Fruit fly (Drosophila melanogaster): ENCODE results near the gene Saf-B.

Saf-B gene

DNA sequence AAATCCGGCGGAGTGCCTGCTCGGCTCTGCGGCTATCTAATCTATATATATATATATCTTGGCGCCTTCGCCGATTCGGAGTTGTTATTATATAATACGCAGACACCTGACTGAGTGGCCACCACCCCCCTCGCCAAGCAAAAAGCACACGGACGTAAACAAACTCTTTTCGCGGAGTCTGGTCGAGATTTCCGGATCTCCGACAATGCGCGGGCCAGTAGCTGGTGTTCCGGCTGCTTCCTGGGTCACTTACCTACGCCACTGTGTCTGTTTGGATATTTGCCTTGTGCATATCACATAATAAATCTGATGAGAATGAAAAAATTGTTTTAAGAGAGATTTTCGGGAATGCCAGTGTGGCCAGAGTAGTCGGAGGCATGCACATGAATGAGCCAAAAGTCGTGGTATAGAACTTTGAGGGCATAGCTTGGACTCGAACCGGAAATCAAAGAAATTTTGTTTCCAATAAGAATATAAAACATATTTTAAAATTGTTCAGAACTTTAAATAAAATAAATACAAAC, 30.2 kb upstream of the Saf-B start, which contains the start of gene CG5805 (continued):
- TF ChIP-seq CG6683 (GFP tag; optimal IDR thresholded peaks at IDR 0.05) (peak; percentile 76), CG15073 (GFP tag; optimal IDR thresholded peaks at IDR 0.05) (no peak), CG3163 (GFP tag; optimal IDR thresholded peaks at IDR 0.05) (peak; percentile 85), pfk (GFP tag; optimal IDR thresholded peaks at IDR 0.05) (peak; percentile 50), CG2202 (tag; optimal IDR thresholded peaks at IDR 0.05) (peak; percentile 76), rib (GFP tag; IDR thresholded peaks at IDR 0.05) (0 out of 2 replicates have a peak, but pooled peaks have one; percentile 39), ac (GFP tag; optimal IDR thresholded peaks at IDR 0.05) (peak; percentile 52), pros (GFP tag; optimal IDR thresholded peaks at IDR 0.05) (no peak), CG9932 (GFP tag; IDR thresholded peaks at IDR 0.05) (peak; percentile 66), CG14667 (GFP tag; IDR thresholded peaks at IDR 0.05) (peak; percentile 40; the same call in 1 of the 2 replicates), Rx (GFP tag; IDR thresholded peaks at IDR 0.05) (peak; percentile 86), CG7556 (GFP tag; optimal IDR thresholded peaks at IDR 0.05) (peak; percentile 58), CG2116 (GFP tag; optimal IDR thresholded peaks at IDR 0.05) (peak; percentile 90), bab2 (GFP tag; optimal IDR thresholded peaks at IDR 0.05) (peak; percentile 46), NC2β (GFP tag; optimal IDR thresholded peaks at IDR 0.05) (peak; percentile 81), Dbx (GFP tag; IDR thresholded peaks at IDR 0.05) (peak; percentile 89), CG9817 (tag; optimal IDR thresholded peaks at IDR 0.05) (peak; percentile 85), fu2 (GFP tag; optimal IDR thresholded peaks at IDR 0.05) (peak; percentile 66), unc-4 (GFP tag; IDR thresholded peaks at IDR 0.05; ENCODE audit: partially characterized antibody) (no peak), CG33213 (GFP tag; optimal IDR thresholded peaks at IDR 0.05) (peak; percentile 90), Dfd (GFP tag; optimal IDR thresholded peaks at IDR 0.05) (no peak), chm (GFP tag; IDR thresholded peaks at IDR 0.05) (peak; percentile 89), dm (GFP tag; optimal IDR thresholded peaks at IDR 0.05) (peak; percentile 86), CG10274 (GFP tag; optimal IDR thresholded peaks at IDR 0.05) (peak; percentile 77), CG7357 (GFP tag; IDR thresholded peaks at IDR 0.05) (peak; percentile 63; the same call in 2 of the 3 replicates), Xrp1 (GFP tag; IDR thresholded peaks at IDR 0.05) (no peak), Dip2 (GFP tag; IDR thresholded peaks at IDR 0.05) (no peak), CG8290 (GFP tag; optimal IDR thresholded peaks at IDR 0.05) (no peak), CG8290 (tag; optimal IDR thresholded peaks at IDR 0.05) (peak in 1 of 2 experiments; percentile 41), B-H2 (GFP tag; optimal IDR thresholded peaks at IDR 0.05) (peak; percentile 86), CG4282 (GFP tag; optimal IDR thresholded peaks at IDR 0.05) (no peak), nom (GFP tag; optimal IDR thresholded peaks at IDR 0.05) (no peak), ATbp (GFP tag; optimal IDR thresholded peaks at IDR 0.05) (peak; percentile 70), Jarid2 (GFP tag; optimal IDR thresholded peaks at IDR 0.05) (peak; percentile 74), wor (GFP tag; IDR thresholded peaks at IDR 0.05) (peak; percentile 37; the same call in 1 of the 2 replicates), Awh (GFP tag; IDR thresholded peaks at IDR 0.05) (peak; percentile 79), Lpt (GFP tag; optimal IDR thresholded peaks at IDR 0.05) (no peak), CG4730 (GFP tag; IDR thresholded peaks at IDR 0.05) (peak; percentile 50; the same call in 1 of the 2 replicates), CG11398 (GFP tag; optimal IDR thresholded peaks at IDR 0.05) (peak; percentile 73), CG17385 (GFP tag; optimal IDR thresholded peaks at IDR 0.05) (peak; percentile 78), CoRest (tag; optimal IDR thresholded peaks at IDR 0.05) (peak; percentile 86), Opbp (GFP tag; IDR thresholded peaks at IDR 0.05; ENCODE audit: partially characterized antibody) (peak; percentile 35; the same call in 1 of the 3 replicates), B-H1 (GFP tag; IDR thresholded peaks at IDR 0.05) (peak; percentile 54), HLH3B (GFP tag; IDR thresholded peaks at IDR 0.05) (peak; percentile 63), insv (GFP tag; optimal IDR thresholded peaks at IDR 0.05) (peak; percentile 82 to 96), CG3847 (GFP tag; IDR thresholded peaks at IDR 0.05) (peak; percentile 90), CG1832 (GFP tag; optimal IDR thresholded peaks at IDR 0.05) (no peak), CG8281 (tag; optimal IDR thresholded peaks at IDR 0.05) (peak; percentile 68), CG6791 (GFP tag; IDR thresholded peaks at IDR 0.05; ENCODE audit: partially characterized antibody) (peak; percentile 43; the same call in 2 of the 3 replicates), ase (GFP tag; IDR thresholded peaks at IDR 0.05) (peak; percentile 81), zen2 (GFP tag; IDR thresholded peaks at IDR 0.05; ENCODE audit: partially characterized antibody) (no peak)

All from whole organism, embryonic.